Worm (Caenorhabditis elegans): ENCODE measurements around the gene ZK546.5.
A peak's percentile ranks its signal among the peaks of the same experiment; 100 is the strongest.

ZK546.5 gene

ce11 chrII:4960690-4961089 is 25.1 kb downstream of the ZK546.5 start:
- TF ChIP-seq elt-1 (tag; optimal IDR thresholded peaks at IDR 0.05) (no peak), unc-39 (tag; optimal IDR thresholded peaks at IDR 0.05) (no peak), elt-2 (tag; optimal IDR thresholded peaks at IDR 0.05) (peak; percentile 95), nhr-67 (tag; optimal IDR thresholded peaks at IDR 0.05) (no peak), nhr-23 (tag; optimal IDR thresholded peaks at IDR 0.05) (peak; percentile 35), mdl-1 (tag; optimal IDR thresholded peaks at IDR 0.05) (no peak), hmg-11 (tag; optimal IDR thresholded peaks at IDR 0.05) (no peak), pha-4 (tag; optimal IDR thresholded peaks at IDR 0.05) (no peak), pqm-1 (tag; optimal IDR thresholded peaks at IDR 0.05) (peak; percentile 60), unc-62 (GFP tag; optimal IDR thresholded peaks at IDR 0.05) (no peak), nhr-237 (tag; optimal IDR thresholded peaks at IDR 0.05) (no peak), nhr-76 (tag; optimal IDR thresholded peaks at IDR 0.05) (peak; percentile 65)

ce11 chrII:4966576-4966975 is 31.0 kb downstream of the ZK546.5 start:
- no peak for TF ChIP-seq unc-62 (GFP tag; optimal IDR thresholded peaks at IDR 0.05)
- no peak for TF ChIP-seq nhr-76 (tag; optimal IDR thresholded peaks at IDR 0.05)
- TF ChIP-seq nhr-237 (tag; optimal IDR thresholded peaks at IDR 0.05) = no peak
- no peak for TF ChIP-seq nhr-67 (tag; optimal IDR thresholded peaks at IDR 0.05)
- TF ChIP-seq nfya-1 (tag; optimal IDR thresholded peaks at IDR 0.05; ENCODE audit: insufficient read depth) = no peak
- peak; percentile 48 for TF ChIP-seq pqm-1 (tag; optimal IDR thresholded peaks at IDR 0.05)
- TF ChIP-seq nhr-23 (tag; optimal IDR thresholded peaks at IDR 0.05) = no peak
- TF ChIP-seq elt-2 (tag; optimal IDR thresholded peaks at IDR 0.05) = peak; percentile 88
- no peak for TF ChIP-seq ZK546.5 (tag; optimal IDR thresholded peaks at IDR 0.05)
- TF ChIP-seq aly-2 (tag; optimal IDR thresholded peaks at IDR 0.05) = no peak

ce11 chrII:4967636-4968035 is 32.0 kb downstream of the ZK546.5 start:
- no peak for TF ChIP-seq zag-1 (tag; optimal IDR thresholded peaks at IDR 0.05)
- TF ChIP-seq elt-2 (tag; optimal IDR thresholded peaks at IDR 0.05) = peak; percentile 86
- peak; percentile 6 for TF ChIP-seq pha-4 (tag; optimal IDR thresholded peaks at IDR 0.05)

ce11 chrII:4968863-4969262 is 33.2 kb downstream of the ZK546.5 start, which contains the start of gene shc-2:
TSS of gene shc-2 (plus strand) at chrII:4969163.
- TF ChIP-seq nhr-43 (tag; optimal IDR thresholded peaks at IDR 0.05; ENCODE audit: poor library complexity, severe bottlenecking) (no peak), lsy-12 (tag; optimal IDR thresholded peaks at IDR 0.05) (no peak), nhr-11 (tag; optimal IDR thresholded peaks at IDR 0.05) (no peak), ceh-28 (tag; optimal IDR thresholded peaks at IDR 0.05) (no peak), lin-15B (tag; optimal IDR thresholded peaks at IDR 0.05) (no peak), mml-1 (tag; optimal IDR thresholded peaks at IDR 0.05) (no peak), nhr-25 (tag; optimal IDR thresholded peaks at IDR 0.05) (no peak), egl-5 (tag; optimal IDR thresholded peaks at IDR 0.05) (no peak), mdl-1 (tag; optimal IDR thresholded peaks at IDR 0.05) (no peak), ZK546.5 (tag; optimal IDR thresholded peaks at IDR 0.05) (no peak), nhr-28 (tag; optimal IDR thresholded peaks at IDR 0.05) (no peak), ceh-16 (tag; optimal IDR thresholded peaks at IDR 0.05) (no peak), elt-2 (tag; optimal IDR thresholded peaks at IDR 0.05) (no peak), nfya-1 (tag; optimal IDR thresholded peaks at IDR 0.05; ENCODE audit: insufficient read depth) (no peak), elt-3 (tag; optimal IDR thresholded peaks at IDR 0.05) (no peak), nhr-12 (tag; optimal IDR thresholded peaks at IDR 0.05) (no peak), jun-1 (tag; optimal IDR thresholded peaks at IDR 0.05) (no peak), daf-12 (tag; optimal IDR thresholded peaks at IDR 0.05) (no peak), fos-1 (tag; optimal IDR thresholded peaks at IDR 0.05) (no peak)

- no peak for TF ChIP-seq ceh-82 (tag; optimal IDR thresholded peaks at IDR 0.05)
- no peak for TF ChIP-seq nhr-76 (tag; optimal IDR thresholded peaks at IDR 0.05)
- TF ChIP-seq lin-15B (tag; optimal IDR thresholded peaks at IDR 0.05) = no peak
- no peak for TF ChIP-seq nhr-28 (tag; optimal IDR thresholded peaks at IDR 0.05)
- no peak for TF ChIP-seq egl-5 (tag; optimal IDR thresholded peaks at IDR 0.05)
- TF ChIP-seq daf-12 (tag; optimal IDR thresholded peaks at IDR 0.05) = no peak
Observed at ce11 chrII:4974448-4974951, 38.9 kb downstream of the ZK546.5 start.

- TF ChIP-seq nhr-77 (tag; optimal IDR thresholded peaks at IDR 0.05) (no peak), fos-1 (tag; optimal IDR thresholded peaks at IDR 0.05) (no peak), lsy-12 (tag; optimal IDR thresholded peaks at IDR 0.05) (no peak)
Observed at ce11 chrII:4975311-4975710, 39.7 kb downstream of the ZK546.5 start.

All from whole organism, L3 larva.